Worm (Caenorhabditis elegans) whole organism, L1 larva: ENCODE results near the gene C54F6.5.
A peak's percentile ranks its signal among the peaks of the same experiment; 100 is the strongest.

Experiments
- Y116A8C.19 ChIP-seq: sonication (generic microtip); optimal IDR thresholded peaks from 2 replicates; lab custom pipeline; 2016; ENCODE audit warnings: missing compliant biosample characterization, missing genetic modification characterization, borderline replicate concordance
- aha-1 ChIP-seq: fragments of 150-350 bp; optimal IDR thresholded peaks from 2 replicates; lab custom pipeline; 2014; ENCODE audit warnings: missing biosample characterization, missing genetic modification characterization
- ama-1 ChIP-seq: fragments of 150-350 bp; optimal IDR thresholded peaks from 2 replicates; lab custom pipeline; 2014
- blmp-1 ChIP-seq: fragments of 150-350 bp; optimal IDR thresholded peaks from 2 replicates; lab custom pipeline; 2014; ENCODE audit warnings: missing biosample characterization, missing genetic modification characterization
- ceh-82 ChIP-seq, 3 experiments: fragments of 150-350 bp in 1 of 3; sonication (generic microtip) in 2 of 3; optimal IDR thresholded peaks; 2 replicates each; lab custom pipeline; 2014 to 2017; ENCODE audit warnings: missing biosample characterization in 3 of 3, missing genetic modification characterization in 3 of 3
- ceh-88 ChIP-seq: fragments of 200-800 bp; sonication (Bioruptor generic); IDR thresholded peaks from 2 replicates; pipeline ENCODE4 v1.3.6; 2022; ENCODE audit warnings: missing genetic modification characterization, missing compliant biosample characterization
- ces-1 ChIP-seq: fragments of 150-350 bp; optimal IDR thresholded peaks from 2 replicates; lab custom pipeline; 2014; ENCODE audit warnings: missing biosample characterization, missing genetic modification reagents, missing genetic modification characterization
- dpl-1 ChIP-seq, 3 experiments: fragments of 150-350 bp in 2 of 3; sonication (generic microtip) in 1 of 3; optimal IDR thresholded peaks; 2 replicates each; lab custom pipeline; 2014 to 2017; ENCODE audit warnings: missing biosample characterization in 3 of 3, missing genetic modification characterization in 3 of 3, missing genetic modification reagents in 3 of 3
- efl-1 ChIP-seq, 4 experiments: fragments of 150-350 bp; optimal IDR thresholded peaks in 3 of 4; peaks in 1 of 4; 1 replicate in 1 of 4; 2 replicates in 3 of 4; lab custom pipeline; 2014; ENCODE audit warnings: missing biosample characterization in 2 of 4, missing genetic modification characterization in 2 of 4, missing genetic modification reagents in 2 of 4
- efl-3 ChIP-seq: fragments of 200-800 bp; sonication (Bioruptor generic); optimal IDR thresholded peaks from 2 replicates; lab custom pipeline; 2018; ENCODE audit warnings: mild to moderate bottlenecking, missing genetic modification characterization, missing compliant biosample characterization
- egl-13 ChIP-seq: sonication (generic microtip); optimal IDR thresholded peaks from 2 replicates; lab custom pipeline; 2016; ENCODE audit warnings: missing genotype, missing genetic modification reagents, missing genetic modification characterization, missing compliant biosample characterization
- egl-27 ChIP-seq, 2 experiments: fragments of 150-350 bp in 1 of 2; sonication (generic microtip); optimal IDR thresholded peaks; 3 replicates each; lab custom pipeline; 2017 to 2018; ENCODE audit warnings: missing biosample characterization in 2 of 2, missing genetic modification characterization in 2 of 2, missing genetic modification reagents in 2 of 2
- ets-5 ChIP-seq: fragments of 200-800 bp; sonication (Bioruptor generic); IDR thresholded peaks from 2 replicates; pipeline ENCODE4 v1.3.6; 2022; ENCODE audit warnings: missing genetic modification characterization, missing compliant biosample characterization
- fkh-8 ChIP-seq: sonication (generic microtip); optimal IDR thresholded peaks from 2 replicates; lab custom pipeline; 2016; ENCODE audit warnings: mild to moderate bottlenecking, missing genetic modification characterization, missing compliant biosample characterization
- fos-1 ChIP-seq: fragments of 150-350 bp; optimal IDR thresholded peaks from 2 replicates; lab custom pipeline; 2014; ENCODE audit warnings: missing biosample characterization, missing genetic modification characterization
- grh-1 ChIP-seq: fragments of 200-800 bp; sonication (Bioruptor generic); IDR thresholded peaks from 2 replicates; pipeline ENCODE4 v1.3.6; 2022; ENCODE audit warnings: missing genetic modification reagents, missing genetic modification characterization, missing compliant biosample characterization
- irx-1 ChIP-seq: sonication (generic microtip); optimal IDR thresholded peaks from 2 replicates; lab custom pipeline; 2016; ENCODE audit warnings: missing genetic modification characterization, missing compliant biosample characterization
- jun-1 ChIP-seq: fragments of 150-350 bp; optimal IDR thresholded peaks from 2 replicates; lab custom pipeline; 2014; ENCODE audit warnings: missing biosample characterization, missing genetic modification reagents, missing genetic modification characterization
- lin-13 ChIP-seq: fragments of 150-350 bp; optimal IDR thresholded peaks from 2 replicates; lab custom pipeline; 2014; ENCODE audit warnings: missing biosample characterization, missing genetic modification reagents, missing genetic modification characterization
- lin-15B ChIP-seq: fragments of 150-350 bp; sonication (generic microtip); optimal IDR thresholded peaks from 3 replicates; lab custom pipeline; 2014; ENCODE audit warnings: missing biosample characterization, missing genetic modification characterization
- lin-35 ChIP-seq, 2 experiments: fragments of 150-350 bp; optimal IDR thresholded peaks; 2 replicates each; lab custom pipeline; 2014; ENCODE audit warnings: missing biosample characterization in 2 of 2, missing genetic modification characterization in 2 of 2, missing genetic modification reagents in 2 of 2
- mep-1 ChIP-seq: fragments of 150-350 bp; optimal IDR thresholded peaks from 2 replicates; lab custom pipeline; 2014; ENCODE audit warnings: missing biosample characterization, missing genetic modification characterization
- nhr-11 ChIP-seq: fragments of 150-350 bp; optimal IDR thresholded peaks from 2 replicates; lab custom pipeline; 2014; ENCODE audit warnings: missing biosample characterization, missing genetic modification characterization
- nhr-19 ChIP-seq: fragments of 200-800 bp; sonication (Bioruptor generic); conservative IDR thresholded peaks from 2 replicates; pipeline ENCODE4 v1.3.6; 2022; ENCODE audit warnings: missing genetic modification characterization, missing compliant biosample characterization
- nhr-237 ChIP-seq: fragments of 150-350 bp; optimal IDR thresholded peaks from 2 replicates; lab custom pipeline; 2014; ENCODE audit warnings: missing biosample characterization, missing genetic modification characterization
- nhr-28 ChIP-seq: fragments of 150-350 bp; optimal IDR thresholded peaks from 2 replicates; lab custom pipeline; 2014; ENCODE audit warnings: missing biosample characterization, missing genetic modification characterization
- nhr-71 ChIP-seq: sonication (generic microtip); optimal IDR thresholded peaks from 2 replicates; lab custom pipeline; 2016; ENCODE audit warnings: mild to moderate bottlenecking, missing genetic modification characterization, moderate library complexity, missing compliant biosample characterization
- nhr-77 ChIP-seq: fragments of 150-350 bp; optimal IDR thresholded peaks from 2 replicates; lab custom pipeline; 2014; ENCODE audit warnings: missing biosample characterization, missing genetic modification characterization
- nhr-84 ChIP-seq: sonication (generic microtip); optimal IDR thresholded peaks from 2 replicates; lab custom pipeline; 2017; ENCODE audit warnings: missing biosample characterization, missing genetic modification characterization
- nhr-85 ChIP-seq: sonication (generic microtip); peaks from one replicate; lab custom pipeline; 2016; ENCODE audit warnings: missing genetic modification characterization, inconsistent platforms, missing compliant biosample characterization
- pag-3 ChIP-seq: sonication (generic microtip); optimal IDR thresholded peaks from 2 replicates; lab custom pipeline; 2017; ENCODE audit warnings: missing genetic modification characterization, mild to moderate bottlenecking, missing compliant biosample characterization, antibody characterized with exemption, borderline replicate concordance; ENCODE audit not compliant: insufficient read depth
- pax-3 ChIP-seq: fragments of 200-800 bp; sonication (Bioruptor generic); optimal IDR thresholded peaks from 2 replicates; lab custom pipeline; 2018; ENCODE audit warnings: mild to moderate bottlenecking, missing genetic modification characterization, moderate library complexity, missing compliant biosample characterization
- sox-4 ChIP-seq: sonication (generic microtip); optimal IDR thresholded peaks from 2 replicates; lab custom pipeline; 2016; ENCODE audit warnings: missing genetic modification characterization, missing compliant biosample characterization
- tlp-1 ChIP-seq: fragments of 150-350 bp; optimal IDR thresholded peaks from 2 replicates; lab custom pipeline; 2014; ENCODE audit warnings: missing biosample characterization, missing genetic modification characterization
- unc-130 ChIP-seq: fragments of 150-350 bp; optimal IDR thresholded peaks from 2 replicates; lab custom pipeline; 2017; ENCODE audit warnings: missing biosample characterization, missing genetic modification characterization, inconsistent platforms
- unc-30 ChIP-seq: sonication (generic microtip); optimal IDR thresholded peaks from 2 replicates; lab custom pipeline; 2017; ENCODE audit warnings: missing biosample characterization, missing genetic modification characterization
- unc-98 ChIP-seq: fragments of 200-800 bp; sonication (Bioruptor generic); IDR thresholded peaks from 2 replicates; pipeline ENCODE4 v1.3.6; 2022; ENCODE audit warnings: missing genetic modification characterization, missing compliant biosample characterization
- zag-1 ChIP-seq: fragments of 150-350 bp; optimal IDR thresholded peaks from 2 replicates; lab custom pipeline; 2014; ENCODE audit warnings: missing biosample characterization, missing genetic modification characterization
- ztf-4 ChIP-seq: fragments of 150-350 bp; optimal IDR thresholded peaks from 2 replicates; lab custom pipeline; 2014; ENCODE audit warnings: missing biosample characterization, missing genetic modification characterization

Gene C54F6.5

ce11 chrV:7528816-7529215 is at the start of gene C54F6.5:
TSS of gene C54F6.5 (plus strand) at chrV:7529116.
- no peak for TF ChIP-seq lin-13 (GFP tag; lab: Kevin White, UChicago)
- TF ChIP-seq ets-5: no peak
- TF ChIP-seq lin-35 (GFP tag; optimal IDR thresholded peaks at IDR 0.05; lab: Kevin White, UChicago): no peak
- TF ChIP-seq efl-3 (GFP tag; lab: Kevin White, UChicago): no peak
- TF ChIP-seq nhr-84 (tag; lab: Kevin White, UChicago): no peak
- TF ChIP-seq fkh-8 (tag; lab: Kevin White, UChicago): no peak
- TF ChIP-seq sox-4 (tag; lab: Kevin White, UChicago): no peak
- no peak for TF ChIP-seq unc-30
- TF ChIP-seq ces-1 (GFP tag; lab: Kevin White, UChicago): no peak
- TF ChIP-seq nhr-28 (tag; lab: Kevin White, UChicago): no peak
- TF ChIP-seq ztf-4: no peak
- no peak for TF ChIP-seq fos-1 (tag; lab: Kevin White, UChicago)
- no peak for TF ChIP-seq lin-15B (tag; lab: Kevin White, UChicago)
- no peak for TF ChIP-seq ama-1 (lab: Kevin White, UChicago)
- no peak for TF ChIP-seq aha-1 (tag; lab: Kevin White, UChicago)
- no peak for TF ChIP-seq nhr-237 (tag; lab: Kevin White, UChicago)
- TF ChIP-seq nhr-85 (tag; lab: Kevin White, UChicago): no peak
- TF ChIP-seq jun-1 (tag; lab: Kevin White, UChicago): no peak
- TF ChIP-seq egl-13 (tag; lab: Kevin White, UChicago): no peak

ce11 chrV:7480949-7481348 is 48.0 kb upstream of the C54F6.5 start, which contains the start of gene C18B10.6:
TSS of gene C18B10.6 (minus strand) at chrV:7481049.
- TF ChIP-seq ceh-82 (tag; optimal IDR thresholded peaks at IDR 0.05; lab: Kevin White, UChicago) (no peak), efl-1 (optimal IDR thresholded peaks at IDR 0.05; lab: Kevin White, UChicago) (no peak), efl-1 (GFP tag; optimal IDR thresholded peaks at IDR 0.05 in 1 of 2; lab: Kevin White, UChicago) (peak in 1 of 2 experiments; percentile 57)

- no peak for TF ChIP-seq efl-1 (optimal IDR thresholded peaks at IDR 0.05; lab: Kevin White, UChicago)
- peak in 1 of 2 experiments; percentile 22 for TF ChIP-seq efl-1 (GFP tag; optimal IDR thresholded peaks at IDR 0.05 in 1 of 2; lab: Kevin White, UChicago)
- no peak for TF ChIP-seq nhr-237 (tag; lab: Kevin White, UChicago)
Measured at ce11 chrV:7485000-7485399, 43.9 kb upstream of the C54F6.5 start, which contains the start of gene srbc-8. TSS of gene srbc-8 (minus strand) at chrV:7485100.

- TF ChIP-seq nhr-19 (GFP tag; lab: Robert Waterston, UW) (no peak), tlp-1 (tag; lab: Kevin White, UChicago) (no peak), mep-1 (no peak), unc-130 (tag; lab: Kevin White, UChicago) (no peak), pag-3 (tag; lab: Kevin White, UChicago) (no peak), ces-1 (GFP tag; lab: Kevin White, UChicago) (no peak), zag-1 (tag; lab: Kevin White, UChicago) (no peak), nhr-11 (tag; lab: Kevin White, UChicago) (no peak)
Measured at ce11 chrV:7487518-7487917, 41.4 kb upstream of the C54F6.5 start, which contains the start of gene srbc-7. TSS of gene srbc-7 (minus strand) at chrV:7487618.

- TF ChIP-seq blmp-1 (tag; lab: Kevin White, UChicago) (no peak), ces-1 (GFP tag; lab: Kevin White, UChicago) (no peak), egl-27 (tag; optimal IDR thresholded peaks at IDR 0.05; lab: Kevin White, UChicago) (no peak), pag-3 (tag; lab: Kevin White, UChicago) (no peak), nhr-71 (tag; lab: Kevin White, UChicago) (no peak), nhr-237 (tag; lab: Kevin White, UChicago) (no peak), grh-1 (no peak), nhr-77 (tag; lab: Kevin White, UChicago) (no peak), pax-3 (tag; lab: Kevin White, UChicago) (no peak), Y116A8C.19 (tag; lab: Kevin White, UChicago) (no peak), irx-1 (tag; lab: Kevin White, UChicago) (no peak), nhr-19 (GFP tag; lab: Robert Waterston, UW) (no peak), unc-130 (tag; lab: Kevin White, UChicago) (no peak), unc-98 (GFP tag; lab: Robert Waterston, UW) (no peak), lin-13 (GFP tag; lab: Kevin White, UChicago) (no peak), ceh-88 (GFP tag; lab: Robert Waterston, UW) (no peak), dpl-1 (GFP tag; optimal IDR thresholded peaks at IDR 0.05; lab: Kevin White, UChicago) (no peak)
Measured at ce11 chrV:7490340-7490739, 38.6 kb upstream of the C54F6.5 start, which contains the start of gene srbc-9. TSS of gene srbc-9 (minus strand) at chrV:7490440.
